Worm (Caenorhabditis elegans): ENCODE measurements around the gene plr-1.
A peak's percentile ranks its signal among the peaks of the same experiment; 100 is the strongest.

ce11 chrIII:11427548-11428152 lies 29.0 kb upstream of the plr-1 start:
- TF ChIP-seq zfh-2 (GFP tag; conservative IDR thresholded peaks at IDR 0.05) (peak; percentile 93), nfya-2 (GFP tag; IDR thresholded peaks at IDR 0.05) (no peak), ceh-79 (tag; optimal IDR thresholded peaks at IDR 0.05) (no peak), ztf-18 (tag; optimal IDR thresholded peaks at IDR 0.05) (no peak), ekl-4 (GFP tag; IDR thresholded peaks at IDR 0.05) (no peak), unc-62 (GFP tag; optimal IDR thresholded peaks at IDR 0.05) (no peak), rpc-1 (optimal IDR thresholded peaks at IDR 0.05) (no peak), rpc-1 (tag; optimal IDR thresholded peaks at IDR 0.05) (no peak), lsl-1 (GFP tag; optimal IDR thresholded peaks at IDR 0.05) (no peak), egl-44 (GFP tag; IDR thresholded peaks at IDR 0.05) (no peak), atf-7 (tag; optimal IDR thresholded peaks at IDR 0.05) (no peak), F57A8.1 (GFP tag; optimal IDR thresholded peaks at IDR 0.05) (no peak), attf-5 (GFP tag; optimal IDR thresholded peaks at IDR 0.05) (peak; percentile 13), ceh-27 (GFP tag; optimal IDR thresholded peaks at IDR 0.05) (no peak)

Measured in whole organism, young adult.